Fruit fly (Drosophila melanogaster): ENCODE data around the gene Hsc70-1.

DNA sequence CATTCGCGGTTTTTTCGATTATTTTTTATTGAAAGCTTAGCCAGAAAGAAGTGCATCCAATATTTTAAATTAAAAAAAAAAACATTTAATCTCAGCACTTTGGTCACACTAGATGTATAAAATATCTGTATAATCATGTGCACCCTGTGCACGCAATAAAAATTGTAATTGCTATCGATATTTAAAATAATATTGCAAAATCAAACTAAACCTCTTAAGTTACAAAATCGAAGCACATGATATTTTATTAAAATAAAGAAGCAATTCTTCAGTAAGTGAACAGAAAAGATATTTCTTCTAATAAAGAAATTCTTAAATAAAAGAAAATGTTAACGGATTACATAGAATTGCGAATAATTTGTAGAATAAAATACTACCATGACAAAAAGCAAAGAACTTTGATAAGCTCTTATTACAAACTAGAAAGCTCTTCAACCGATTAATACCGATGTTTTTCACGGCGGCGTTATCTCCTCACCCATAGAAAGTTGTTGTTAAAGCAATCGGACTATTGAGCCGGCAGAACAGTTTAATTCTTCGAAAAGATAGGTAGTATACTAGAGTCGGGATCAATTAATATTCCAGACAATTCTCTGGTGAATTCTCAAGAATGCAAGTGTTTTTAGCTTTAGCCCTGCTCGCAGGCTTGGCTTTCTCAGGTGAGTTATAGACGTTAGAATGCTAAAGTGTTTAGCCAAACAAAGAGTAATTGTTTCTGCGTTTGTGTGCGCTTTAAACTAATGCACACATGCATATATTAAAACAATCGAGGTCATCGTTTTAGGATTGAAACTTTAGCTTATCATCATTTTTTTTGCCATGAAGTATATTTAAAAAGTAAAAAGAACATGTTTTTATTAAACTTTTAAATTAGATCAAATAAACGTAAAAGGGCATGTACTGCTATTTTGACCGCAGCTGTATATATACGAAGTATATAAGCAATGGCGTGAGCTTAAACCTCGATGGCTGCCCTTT lies 20.2 kb downstream of the Hsc70-1 start, which contains the start of gene CtsK1:
- TF ChIP-seq toe (GFP tag; optimal IDR thresholded peaks at IDR 0.05), result no peak
- TF ChIP-seq CG7101 (tag; optimal IDR thresholded peaks at IDR 0.05), result peak; percentile 83
- peak; percentile 30 for TF ChIP-seq CG11617 (GFP tag; optimal IDR thresholded peaks at IDR 0.05)
- no peak for TF ChIP-seq Clk (GFP tag; optimal IDR thresholded peaks at IDR 0.05)
- peak; percentile 63 for TF ChIP-seq CG14711 (tag; optimal IDR thresholded peaks at IDR 0.05)
- peak; percentile 86 for TF ChIP-seq CG33017 (tag; optimal IDR thresholded peaks at IDR 0.05)
- TF ChIP-seq cic (GFP tag; optimal IDR thresholded peaks at IDR 0.05), result no peak
- TF ChIP-seq CG1620 (GFP tag; optimal IDR thresholded peaks at IDR 0.05), result no peak
- peak; percentile 88 for TF ChIP-seq bab1 (GFP tag; optimal IDR thresholded peaks at IDR 0.05)

All from whole organism, adult.